Worm (Caenorhabditis elegans) whole organism, mixed stage, embryonic: Measurements from ENCODE around the gene B0212.3.

Experiments used
- bed-3 ChIP-seq: fragments of 200-800 bp; sonication (Bioruptor generic); optimal IDR thresholded peaks from 3 replicates; lab custom pipeline; 2018; ENCODE audit warnings: mild to moderate bottlenecking, missing genetic modification characterization, moderate library complexity, missing compliant biosample characterization
- ceh-83 ChIP-seq: fragments of 200-800 bp; sonication (Bioruptor generic); optimal IDR thresholded peaks from 2 replicates; lab custom pipeline; 2018; ENCODE audit warnings: mild to moderate bottlenecking, missing genetic modification characterization, missing compliant biosample characterization
- ces-1 ChIP-seq: fragments of 150-350 bp; optimal IDR thresholded peaks from 2 replicates; lab custom pipeline; 2014; ENCODE audit warnings: missing biosample characterization, missing genetic modification reagents, missing genetic modification characterization
- elt-3 ChIP-seq: fragments of 150-350 bp; optimal IDR thresholded peaks from 2 replicates; lab custom pipeline; 2014; ENCODE audit warnings: missing biosample characterization, missing genetic modification characterization
- lsy-2 ChIP-seq: fragments of 150-350 bp; optimal IDR thresholded peaks from 2 replicates; lab custom pipeline; 2014; ENCODE audit warnings: missing biosample characterization, missing genetic modification characterization
- nhr-237 ChIP-seq: fragments of 150-350 bp; optimal IDR thresholded peaks from 2 replicates; lab custom pipeline; 2014; ENCODE audit warnings: missing biosample characterization, missing genetic modification characterization
- pha-4 ChIP-seq: fragments of 150-350 bp; optimal IDR thresholded peaks from 2 replicates; lab custom pipeline; 2018; ENCODE audit warnings: missing biosample characterization, missing genetic modification reagents, missing genetic modification characterization
- snpc-4 ChIP-seq: fragments of 150-350 bp; optimal IDR thresholded peaks from 2 replicates; lab custom pipeline; 2014; ENCODE audit warnings: missing biosample characterization, missing genetic modification characterization
- sptf-1 ChIP-seq: sonication (generic microtip); optimal IDR thresholded peaks from 2 replicates; lab custom pipeline; 2017; ENCODE audit warnings: mild to moderate bottlenecking, missing genetic modification characterization, moderate library complexity, missing compliant biosample characterization
- unc-39 ChIP-seq: fragments of 150-350 bp; optimal IDR thresholded peaks from 2 replicates; lab custom pipeline; 2014; ENCODE audit warnings: missing biosample characterization, missing genetic modification characterization

DNA sequence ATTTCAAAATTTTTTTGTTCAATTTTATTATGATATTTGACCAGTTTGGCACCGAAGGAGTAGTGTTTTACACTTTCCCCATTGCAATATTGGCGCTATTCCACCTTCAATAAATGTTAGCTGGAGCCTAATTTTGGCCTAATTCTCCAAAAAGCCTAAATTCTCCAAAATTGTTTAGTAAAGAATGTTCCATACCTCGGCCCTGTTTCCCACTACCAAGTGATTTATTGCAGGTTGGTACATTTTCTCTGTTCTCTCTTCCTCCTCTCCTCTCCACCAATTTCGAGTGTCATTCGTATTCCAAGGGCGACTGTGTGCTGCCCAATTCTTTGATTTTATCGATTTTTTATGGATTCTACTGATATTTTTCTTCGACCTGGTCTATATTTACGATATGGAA, 38.2 kb downstream of the B0212.3 start, which contains the start of gene Y37E11B.2:
- TF ChIP-seq elt-3: no peak
- TF ChIP-seq ces-1 (GFP tag; lab: Kevin White, UChicago): no peak
- TF ChIP-seq bed-3 (GFP tag; lab: Kevin White, UChicago): no peak
- TF ChIP-seq pha-4 (tag; lab: Kevin White, UChicago): no peak
- no peak for TF ChIP-seq unc-39
- TF ChIP-seq ceh-83 (GFP tag; lab: Kevin White, UChicago): no peak
- TF ChIP-seq lsy-2 (tag; lab: Kevin White, UChicago): no peak
- no peak for TF ChIP-seq snpc-4 (tag; lab: Kevin White, UChicago)
- TF ChIP-seq nhr-237 (tag; lab: Kevin White, UChicago): no peak
- no peak for TF ChIP-seq sptf-1 (tag; lab: Kevin White, UChicago)
